Worm (Caenorhabditis elegans): ENCODE measurements around the gene sbds-1.

DNA sequence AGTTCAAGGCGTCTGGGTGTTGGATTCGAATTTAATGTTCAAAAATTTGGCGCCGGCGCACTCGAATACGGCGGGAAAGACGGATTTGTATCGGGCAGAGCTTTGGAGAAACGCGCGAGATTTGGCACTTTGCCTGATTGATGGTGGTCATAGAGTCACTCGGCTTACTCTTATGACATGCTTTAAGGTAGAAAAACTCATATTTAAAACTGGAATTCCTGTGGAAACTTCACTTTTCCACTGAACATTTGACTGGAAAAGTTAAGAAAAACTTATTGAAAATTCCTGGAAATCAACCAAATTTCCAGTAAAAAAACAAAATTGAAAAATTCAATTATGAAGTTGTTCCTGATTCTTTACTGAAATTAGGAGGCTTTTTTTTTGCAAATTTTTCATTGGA, 6.4 kb upstream of the sbds-1 start:
- no peak for TF ChIP-seq pes-1 (GFP tag; IDR thresholded peaks at IDR 0.05)
- TF ChIP-seq ama-1 (optimal IDR thresholded peaks at IDR 0.05) = no peak

All from whole organism, early embryonic.